Fruit fly (Drosophila melanogaster) whole organism, embryonic: ENCODE results near the gene CG13893.
A peak's percentile ranks its signal among the peaks of the same experiment; 100 is the strongest.

Experiments used
- Bgb ChIP-seq: fragments of 200-800 bp; sonication (Bioruptor generic); IDR thresholded peaks from 2 replicates; pipeline ENCODE4 v1.3.6; 2022; ENCODE audit warnings: missing biosample characterization, missing genetic modification characterization; ENCODE audit not compliant: partially characterized antibody
- CG1603 ChIP-seq: fragments of 200-800 bp; sonication (Bioruptor generic); optimal IDR thresholded peaks from 2 replicates; lab custom pipeline; 2019; ENCODE audit warnings: missing biosample characterization, mild to moderate bottlenecking, missing genetic modification characterization, moderate library complexity
- CG1647 ChIP-seq: fragments of 200-800 bp; sonication (Bioruptor generic); optimal IDR thresholded peaks from 3 replicates; lab custom pipeline; 2016; ENCODE audit warnings: missing biosample characterization, missing genetic modification characterization
- CG17186 ChIP-seq: fragments of 200-800 bp; sonication (Bioruptor generic); optimal IDR thresholded peaks from 3 replicates; lab custom pipeline; 2017; ENCODE audit warnings: missing biosample characterization, missing genetic modification reagents, missing genetic modification characterization
- CG17361 ChIP-seq: fragments of 200-800 bp; sonication (Bioruptor generic); IDR thresholded peaks from 3 replicates; pipeline ENCODE4 v1.3.6; 2022; ENCODE audit warnings: missing biosample characterization, missing genetic modification characterization
- CG31441 ChIP-seq: fragments of 200-800 bp; sonication (Bioruptor generic); IDR thresholded peaks from 2 replicates; pipeline ENCODE4 v1.3.6; 2022; ENCODE audit warnings: missing biosample characterization, missing genetic modification characterization
- CG3847 ChIP-seq: fragments of 200-800 bp; sonication (Bioruptor generic); IDR thresholded peaks from 2 replicates; pipeline ENCODE4 v1.3.6; 2022; ENCODE audit warnings: missing biosample characterization, missing genetic modification characterization
- CG7271 ChIP-seq: fragments of 200-800 bp; sonication (Bioruptor generic); optimal IDR thresholded peaks from 2 replicates; lab custom pipeline; 2018; ENCODE audit warnings: missing biosample characterization, mild to moderate bottlenecking, missing genetic modification characterization, moderate library complexity
- CG8281 ChIP-seq: fragments of 200-800 bp; sonication (Bioruptor generic); optimal IDR thresholded peaks from 2 replicates; lab custom pipeline; 2018; ENCODE audit warnings: missing biosample characterization, mild to moderate bottlenecking, missing genetic modification characterization, moderate library complexity
- CG9876 ChIP-seq: fragments of 200-800 bp; sonication (Bioruptor generic); optimal IDR thresholded peaks from 2 replicates; lab custom pipeline; 2016; ENCODE audit warnings: missing biosample characterization, missing genetic modification characterization
- CoRest ChIP-seq: fragments of 200-800 bp; sonication (Bioruptor generic); optimal IDR thresholded peaks from 3 replicates; lab custom pipeline; 2018; ENCODE audit warnings: missing biosample characterization, mild to moderate bottlenecking, missing genetic modification characterization, moderate library complexity
- D ChIP-seq, 2 experiments: fragments of 200-800 bp in 1 of 2; fragments of >200 bp in 1 of 2; sonication (Bioruptor generic) in 1 of 2; optimal IDR thresholded peaks; 2 replicates in 1 of 2; 3 replicates in 1 of 2; lab custom pipeline; 2017; ENCODE audit warnings: mild to moderate bottlenecking in 1 of 2, missing biosample characterization in 1 of 2, missing genetic modification characterization in 1 of 2, missing genetic modification reagents in 1 of 2
- Eip74EF ChIP-seq, 2 experiments: fragments of 200-800 bp in 1 of 2; fragments of >200 bp in 1 of 2; sonication (Bioruptor generic) in 1 of 2; optimal IDR thresholded peaks; 2 replicates each; lab custom pipeline; 2017 to 2019; ENCODE audit warnings: missing biosample characterization in 2 of 2, missing genetic modification characterization in 2 of 2, mild to moderate bottlenecking in 1 of 2, moderate library complexity in 1 of 2
- Elba2 ChIP-seq: fragments of 200-800 bp; sonication (Bioruptor generic); optimal IDR thresholded peaks from 3 replicates; lab custom pipeline; 2016; ENCODE audit warnings: missing biosample characterization, missing genetic modification characterization
- Gsc ChIP-seq: fragments of 200-800 bp; sonication (Bioruptor generic); IDR thresholded peaks from 2 replicates; pipeline ENCODE4 v1.3.6; 2022; ENCODE audit warnings: missing biosample characterization, missing genetic modification characterization
- HLH3B ChIP-seq: fragments of 200-800 bp; sonication (Bioruptor generic); IDR thresholded peaks from 2 replicates; pipeline ENCODE4 v1.3.6; 2022; ENCODE audit warnings: missing biosample characterization, missing genetic modification characterization
- Hsf ChIP-seq: fragments of 200-800 bp; sonication (Bioruptor generic); optimal IDR thresholded peaks from 3 replicates; lab custom pipeline; 2016; ENCODE audit warnings: missing biosample characterization, missing genetic modification characterization
- MTF-1 ChIP-seq: fragments of 200-800 bp; sonication (Bioruptor generic); optimal IDR thresholded peaks from 2 replicates; lab custom pipeline; 2018; ENCODE audit warnings: missing biosample characterization, mild to moderate bottlenecking, missing genetic modification characterization, borderline replicate concordance
- Poxn ChIP-seq: fragments of 200-800 bp; sonication (Bioruptor generic); IDR thresholded peaks from 2 replicates; pipeline ENCODE4 v1.3.6; 2022; ENCODE audit warnings: missing biosample characterization, missing genetic modification characterization
- Ravus ChIP-seq: fragments of 200-800 bp; sonication (Bioruptor generic); IDR thresholded peaks from 2 replicates; pipeline ENCODE4 v1.3.6; 2022; ENCODE audit warnings: missing biosample characterization, missing genetic modification characterization
- Sry-δ ChIP-seq: fragments of 200-800 bp; sonication (Bioruptor generic); optimal IDR thresholded peaks from 2 replicates; lab custom pipeline; 2016; ENCODE audit warnings: missing biosample characterization, missing genetic modification characterization
- Stat92E ChIP-seq, 3 experiments: fragments of >200 bp in 2 of 3; fragments of 200-800 bp in 1 of 3; sonication (Bioruptor generic) in 1 of 3; optimal IDR thresholded peaks; 2 replicates each; lab custom pipeline; 2017 to 2019; ENCODE audit warnings: missing biosample characterization in 3 of 3, missing genetic modification characterization in 3 of 3, mild to moderate bottlenecking in 1 of 3, moderate library complexity in 1 of 3
- Vsx1 ChIP-seq: fragments of 200-800 bp; sonication (Bioruptor generic); optimal IDR thresholded peaks from 2 replicates; lab custom pipeline; 2017; ENCODE audit warnings: missing biosample characterization, mild to moderate bottlenecking, missing genetic modification characterization, missing genetic modification reagents
- amos ChIP-seq: fragments of 200-800 bp; sonication (Bioruptor generic); IDR thresholded peaks from 2 replicates; pipeline ENCODE4 v1.3.6; 2022; ENCODE audit warnings: missing biosample characterization, missing genetic modification characterization; ENCODE audit not compliant: partially characterized antibody
- bbx ChIP-seq: fragments of 200-800 bp; sonication (Bioruptor generic); IDR thresholded peaks from 2 replicates; pipeline ENCODE4 v1.3.6; 2022; ENCODE audit warnings: missing biosample characterization, missing genetic modification characterization; ENCODE audit not compliant: partially characterized antibody
- bigmax ChIP-seq: fragments of 200-800 bp; sonication (Bioruptor generic); optimal IDR thresholded peaks from 2 replicates; lab custom pipeline; 2018; ENCODE audit warnings: missing biosample characterization, mild to moderate bottlenecking, missing genetic modification characterization
- disco-r ChIP-seq: fragments of 200-800 bp; sonication (Bioruptor generic); optimal IDR thresholded peaks from 2 replicates; lab custom pipeline; 2016; ENCODE audit warnings: missing biosample characterization, missing genetic modification characterization
- eyg ChIP-seq: fragments of 200-800 bp; sonication (Bioruptor generic); optimal IDR thresholded peaks from 3 replicates; lab custom pipeline; 2016; ENCODE audit warnings: missing biosample characterization, missing genetic modification characterization
- fd102C ChIP-seq: fragments of 200-800 bp; sonication (Bioruptor generic); optimal IDR thresholded peaks from 2 replicates; lab custom pipeline; 2018; ENCODE audit warnings: missing biosample characterization, mild to moderate bottlenecking, missing genetic modification characterization, moderate library complexity
- fd64A ChIP-seq: fragments of 200-800 bp; sonication (Bioruptor generic); optimal IDR thresholded peaks from 3 replicates; lab custom pipeline; 2018; ENCODE audit warnings: missing biosample characterization, mild to moderate bottlenecking, missing genetic modification characterization
- gfzf ChIP-seq: fragments of 200-800 bp; sonication (Bioruptor generic); optimal IDR thresholded peaks from 2 replicates; lab custom pipeline; 2016; ENCODE audit warnings: missing biosample characterization, mild to moderate bottlenecking, missing genetic modification characterization, moderate library complexity
- gro ChIP-seq: fragments of 200-800 bp; sonication (Bioruptor generic); optimal IDR thresholded peaks from 2 replicates; lab custom pipeline; 2016; ENCODE audit warnings: missing biosample characterization, missing genetic modification characterization
- hbn ChIP-seq: fragments of 200-800 bp; sonication (Bioruptor generic); IDR thresholded peaks from 2 replicates; pipeline ENCODE4 v1.3.6; 2022; ENCODE audit warnings: missing biosample characterization, missing genetic modification characterization; ENCODE audit not compliant: partially characterized antibody
- knrl ChIP-seq: fragments of 200-800 bp; sonication (Bioruptor generic); IDR thresholded peaks from 3 replicates; pipeline ENCODE4 v1.3.6; 2022; ENCODE audit warnings: missing biosample characterization, missing genetic modification characterization; ENCODE audit not compliant: partially characterized antibody
- lab ChIP-seq: fragments of 200-800 bp; sonication (Bioruptor generic); optimal IDR thresholded peaks from 3 replicates; lab custom pipeline; 2017; ENCODE audit warnings: missing biosample characterization, missing genetic modification characterization, mild to moderate bottlenecking, moderate library complexity, missing genetic modification reagents
- lilli ChIP-seq: fragments of 200-800 bp; sonication (Bioruptor generic); optimal IDR thresholded peaks from 3 replicates; lab custom pipeline; 2016; ENCODE audit warnings: missing biosample characterization, missing genetic modification characterization
- lov ChIP-seq, 2 experiments: fragments of 200-800 bp in 1 of 2; fragments of >200 bp in 1 of 2; sonication (Bioruptor generic) in 1 of 2; IDR thresholded peaks in 1 of 2; optimal IDR thresholded peaks in 1 of 2; 2 replicates in 1 of 2; 3 replicates in 1 of 2; pipeline versions ENCODE4 v1.3.6 to Lab custom; 2017 to 2022; ENCODE audit warnings: missing biosample characterization in 1 of 2, missing genetic modification characterization in 1 of 2
- org-1 ChIP-seq: fragments of 200-800 bp; sonication (Bioruptor generic); optimal IDR thresholded peaks from 2 replicates; lab custom pipeline; 2017; ENCODE audit warnings: missing biosample characterization, missing genetic modification characterization
- p53 ChIP-seq: fragments of 200-800 bp; sonication (Bioruptor generic); optimal IDR thresholded peaks from 2 replicates; lab custom pipeline; 2016; ENCODE audit warnings: missing biosample characterization, missing genetic modification characterization
- peb ChIP-seq: fragments of 200-800 bp; sonication (Bioruptor generic); IDR thresholded peaks from 2 replicates; pipeline ENCODE4 v1.3.6; 2022; ENCODE audit warnings: missing biosample characterization, missing genetic modification characterization
- pho ChIP-seq: fragments of 200-800 bp; sonication (Bioruptor generic); optimal IDR thresholded peaks from 2 replicates; lab custom pipeline; 2016; ENCODE audit warnings: missing biosample characterization, missing genetic modification characterization
- rib ChIP-seq: fragments of 200-800 bp; sonication (Bioruptor generic); IDR thresholded peaks from 2 replicates; pipeline ENCODE4 v1.3.6; 2022; ENCODE audit warnings: missing biosample characterization, missing genetic modification characterization
- seq ChIP-seq: fragments of 200-800 bp; sonication (Bioruptor generic); IDR thresholded peaks from 2 replicates; pipeline ENCODE4 v1.3.6; 2022; ENCODE audit warnings: missing biosample characterization, missing genetic modification characterization
- sob ChIP-seq: fragments of 200-800 bp; sonication (Bioruptor generic); IDR thresholded peaks from 2 replicates; pipeline ENCODE4 v1.3.6; 2022; ENCODE audit warnings: missing biosample characterization, missing genetic modification characterization
- ssp ChIP-seq: fragments of 200-800 bp; sonication (Bioruptor generic); IDR thresholded peaks from 2 replicates; pipeline ENCODE4 v1.3.6; 2022; ENCODE audit warnings: missing biosample characterization, missing genetic modification characterization
- twi ChIP-seq: fragments of 200-800 bp; optimal IDR thresholded peaks from 2 replicates; lab custom pipeline; 2019; ENCODE audit warnings: missing biosample characterization, mild to moderate bottlenecking, missing genetic modification characterization, moderate library complexity
- tx ChIP-seq: fragments of 200-800 bp; sonication (Bioruptor generic); optimal IDR thresholded peaks from 2 replicates; lab custom pipeline; 2016; ENCODE audit warnings: missing biosample characterization, missing genetic modification characterization

The CG13893 gene

DNA sequence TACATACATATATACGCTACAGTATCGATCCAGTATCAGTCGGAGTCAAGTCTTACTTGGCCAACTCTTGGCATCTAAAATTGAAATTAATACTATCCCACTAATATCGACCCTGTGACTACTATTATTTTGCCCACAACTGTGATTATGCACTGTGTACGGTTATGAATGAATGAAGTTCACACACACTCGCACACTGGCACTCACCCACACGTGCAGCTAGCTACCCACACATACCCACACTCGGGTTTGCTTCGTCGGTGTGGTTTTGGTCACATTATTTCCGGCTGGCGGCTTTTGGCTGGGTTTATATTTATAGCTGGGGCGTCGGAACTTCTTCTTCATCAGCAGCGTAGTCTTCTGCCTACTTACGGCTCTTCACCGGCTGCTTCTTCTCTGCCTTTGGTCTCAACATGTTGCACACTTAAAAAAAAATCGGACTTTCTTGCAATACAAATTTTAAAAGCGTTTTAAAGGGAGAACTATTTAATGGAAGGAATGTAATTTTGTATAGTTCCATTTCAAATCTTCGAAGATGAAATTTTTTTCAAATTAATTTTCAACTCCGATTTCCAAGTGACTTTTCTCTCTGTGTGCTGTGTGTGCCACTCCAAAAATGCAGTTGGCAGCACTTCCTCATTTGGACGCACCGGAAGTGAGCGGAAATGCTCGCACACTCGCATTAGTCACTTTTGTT is 30.7 kb upstream of the CG13893 start (continued):
- TF ChIP-seq Eip74EF (GFP tag; optimal IDR thresholded peaks at IDR 0.05; lab: Kevin White, UChicago) (peak in 1 of 2 experiments; percentile 94), fd64A (GFP tag; lab: Kevin White, UChicago) (peak; percentile 88), twi (peak; percentile 82), seq (peak; percentile 88), Stat92E (GFP tag; optimal IDR thresholded peaks at IDR 0.05; lab: Kevin White, UChicago) (peak in 1 of 3 experiments; percentile 83), CG17186 (peak; percentile 70), CG17361 (peak; percentile 92), Vsx1 (GFP tag; lab: Kevin White, UChicago) (peak; percentile 80), CG7271 (tag; lab: Kevin White, UChicago) (peak; percentile 89), Gsc (GFP tag; lab: Robert Waterston, UW) (peak; percentile 81), pho (GFP tag; lab: Kevin White, UChicago) (peak; percentile 77), disco-r (peak; percentile 88), CG1603 (tag; lab: Kevin White, UChicago) (peak; percentile 93), Ravus (GFP tag; lab: Robert Waterston, UW) (peak; percentile 48), rib (GFP tag; lab: Robert Waterston, UW) (no peak), gfzf (GFP tag; lab: Kevin White, UChicago) (peak; percentile 14), amos (no peak), eyg (GFP tag; lab: Kevin White, UChicago) (peak; percentile 80), Bgb (no peak), Hsf (GFP tag; lab: Kevin White, UChicago) (peak; percentile 92), Sry-δ (GFP tag; lab: Kevin White, UChicago) (peak; percentile 59), CG3847 (peak; percentile 77), p53 (peak; percentile 79), ssp (GFP tag; lab: Robert Waterston, UW) (peak; percentile 81), bigmax (GFP tag; lab: Kevin White, UChicago) (no peak), CG8281 (tag; lab: Kevin White, UChicago) (peak; percentile 74), D (optimal IDR thresholded peaks at IDR 0.05; lab: Kevin White, UChicago) (no peak), D (GFP tag; optimal IDR thresholded peaks at IDR 0.05; lab: Kevin White, UChicago) (peak; percentile 95), CoRest (tag; lab: Kevin White, UChicago) (peak; percentile 93), tx (peak; percentile 88), CG1647 (GFP tag; lab: Kevin White, UChicago) (peak; percentile 74), Elba2 (GFP tag; lab: Kevin White, UChicago) (peak; percentile 69), bbx (GFP tag; lab: Robert Waterston, UW) (no peak), sob (GFP tag; lab: Robert Waterston, UW) (peak; percentile 80; the same call in 1 of the 2 replicates), MTF-1 (GFP tag; lab: Kevin White, UChicago) (peak; percentile 79), lov (optimal IDR thresholded peaks at IDR 0.05; lab: Kevin White, UChicago) (no peak), lov (GFP tag; IDR thresholded peaks at IDR 0.05; lab: Robert Waterston, UW) (peak; percentile 96), CG31441 (GFP tag; lab: Robert Waterston, UW) (peak; percentile 90), Poxn (GFP tag; lab: Robert Waterston, UW) (0 out of 2 replicates have a peak, but pooled peaks have one; percentile 15), gro (GFP tag; lab: Kevin White, UChicago) (peak; percentile 24), peb (GFP tag; lab: Robert Waterston, UW) (peak; percentile 85), knrl (no peak; the same call in 2 of the 3 replicates), lab (GFP tag; lab: Kevin White, UChicago) (peak; percentile 88), CG9876 (GFP tag; lab: Kevin White, UChicago) (peak; percentile 88), lilli (GFP tag; lab: Kevin White, UChicago) (peak; percentile 86), fd102C (GFP tag; lab: Kevin White, UChicago) (peak; percentile 90), hbn (no peak), HLH3B (GFP tag; lab: Robert Waterston, UW) (peak; percentile 91), org-1 (GFP tag; lab: Kevin White, UChicago) (peak; percentile 83)
